Fruit fly (Drosophila melanogaster) whole organism, prepupa: ENCODE data around the gene esg.

Experiments
- CG11294 ChIP-seq: fragments of 200-800 bp; sonication (Bioruptor generic); IDR thresholded peaks from 2 replicates; pipeline ENCODE4 v1.3.6; 2022; ENCODE audit warnings: missing biosample characterization, missing genetic modification characterization
- CG8632 ChIP-seq: fragments of 200-800 bp; sonication (Bioruptor generic); optimal IDR thresholded peaks from 3 replicates; lab custom pipeline; 2016; ENCODE audit warnings: missing biosample characterization, missing genetic modification characterization

dm6 chr2L:15314903-15315302 is 18.8 kb upstream of the esg start:
- peak; percentile 22 for TF ChIP-seq CG8632 (GFP tag; lab: Kevin White, UChicago)
- TF ChIP-seq CG11294 (GFP tag; lab: Robert Waterston, UW) = no peak
